Worm (Caenorhabditis elegans): Measurements from ENCODE around the gene C54G10.1.

DNA sequence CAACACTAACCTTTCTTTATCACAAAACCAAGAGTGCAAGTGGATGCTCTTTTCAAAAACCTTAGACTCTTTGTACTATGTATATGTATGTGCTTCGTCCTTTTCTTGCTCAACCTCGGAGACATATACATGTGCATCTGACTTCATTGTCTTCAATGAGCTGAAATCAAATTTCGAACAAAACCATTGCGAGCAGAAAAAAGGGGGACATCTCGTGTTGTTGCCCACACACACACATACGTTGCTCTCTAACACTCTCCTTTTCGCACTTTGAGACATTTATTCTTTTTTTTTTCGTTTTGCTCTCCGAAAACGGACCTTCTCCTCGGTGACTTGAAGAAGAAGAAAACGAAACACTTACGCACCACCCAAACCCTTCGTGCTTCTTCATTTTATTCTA is 20.6 kb upstream of the C54G10.1 start:
- TF ChIP-seq nhr-77 (tag; optimal IDR thresholded peaks at IDR 0.05) (no peak), unc-39 (tag; optimal IDR thresholded peaks at IDR 0.05) (no peak), spr-1 (tag; optimal IDR thresholded peaks at IDR 0.05) (no peak), fos-1 (tag; optimal IDR thresholded peaks at IDR 0.05) (no peak)
